Worm (Caenorhabditis elegans) whole organism, early embryonic: ENCODE data around the gene C17H12.12.

Experiments used
- B0310.2 ChIP-seq: sonication (generic microtip); optimal IDR thresholded peaks from 2 replicates; lab custom pipeline; 2016; ENCODE audit warnings: mild to moderate bottlenecking, missing genetic modification characterization, missing compliant biosample characterization
- F13C5.2 ChIP-seq: sonication (generic microtip); optimal IDR thresholded peaks from 2 replicates; lab custom pipeline; 2017; ENCODE audit warnings: mild to moderate bottlenecking, missing genetic modification characterization, inconsistent platforms, missing compliant biosample characterization
- aly-1 ChIP-seq: sonication (generic microtip); optimal IDR thresholded peaks from 2 replicates; lab custom pipeline; 2016; ENCODE audit warnings: missing genetic modification characterization, missing compliant biosample characterization
- ama-1 ChIP-seq: fragments of 150-350 bp; optimal IDR thresholded peaks from 2 replicates; lab custom pipeline; 2014
- flt-1 ChIP-seq: fragments of 200-800 bp; sonication (Bioruptor generic); IDR thresholded peaks from 2 replicates; pipeline ENCODE4 v1.3.6; 2022; ENCODE audit warnings: missing genetic modification characterization, missing compliant biosample characterization
- hmbx-1 ChIP-seq: sonication (generic microtip); optimal IDR thresholded peaks from 2 replicates; lab custom pipeline; 2016; ENCODE audit warnings: mild to moderate bottlenecking, missing genetic modification characterization, missing compliant biosample characterization
- hmg-4 ChIP-seq: fragments of 200-800 bp; sonication (Bioruptor generic); optimal IDR thresholded peaks from 2 replicates; lab custom pipeline; 2018; ENCODE audit warnings: mild to moderate bottlenecking, missing genetic modification characterization, missing compliant biosample characterization
- tra-4 ChIP-seq: sonication (generic microtip); optimal IDR thresholded peaks from 2 replicates; lab custom pipeline; 2017; ENCODE audit warnings: missing genetic modification characterization, missing compliant biosample characterization

ce11 chrIV:6841562-6842282, 46.0 kb downstream of the C17H12.12 start:
- TF ChIP-seq tra-4, result no peak
- TF ChIP-seq ama-1 (lab: Kevin White, UChicago), result no peak
- TF ChIP-seq hmbx-1 (tag; lab: Kevin White, UChicago), result no peak
- TF ChIP-seq flt-1 (GFP tag; lab: Robert Waterston, UW), result no peak
- TF ChIP-seq F13C5.2, result no peak
- no peak for TF ChIP-seq aly-1 (tag; lab: Kevin White, UChicago)
- no peak for TF ChIP-seq hmg-4 (GFP tag; lab: Kevin White, UChicago)
- TF ChIP-seq B0310.2, result no peak
